Fruit fly (Drosophila melanogaster) whole organism, embryonic: ENCODE data around the gene osk.

Source experiments
- Abd-B ChIP-seq: fragments of 200-800 bp; sonication (Bioruptor generic); optimal IDR thresholded peaks from 2 replicates; lab custom pipeline; 2018; ENCODE audit warnings: missing biosample characterization, mild to moderate bottlenecking, missing genetic modification characterization, moderate library complexity
- Asciz ChIP-seq: fragments of 200-800 bp; sonication (Bioruptor generic); optimal IDR thresholded peaks from 2 replicates; lab custom pipeline; 2017; ENCODE audit warnings: missing biosample characterization, mild to moderate bottlenecking, missing genetic modification characterization, missing genetic modification reagents
- B-H2 ChIP-seq: fragments of 200-800 bp; sonication (Bioruptor generic); optimal IDR thresholded peaks from 2 replicates; lab custom pipeline; 2018; ENCODE audit warnings: missing biosample characterization, mild to moderate bottlenecking, missing genetic modification characterization
- CG12391 ChIP-seq: fragments of 200-800 bp; sonication (Bioruptor generic); optimal IDR thresholded peaks from 3 replicates; lab custom pipeline; 2018; ENCODE audit warnings: missing biosample characterization, mild to moderate bottlenecking, missing genetic modification characterization, moderate library complexity
- CG13424 ChIP-seq: fragments of 200-800 bp; sonication (Bioruptor generic); optimal IDR thresholded peaks from 2 replicates; lab custom pipeline; 2019; ENCODE audit warnings: missing biosample characterization, mild to moderate bottlenecking, missing genetic modification characterization, moderate library complexity
- CG13894 ChIP-seq: fragments of 200-800 bp; sonication (Bioruptor generic); optimal IDR thresholded peaks from 3 replicates; lab custom pipeline; 2018; ENCODE audit warnings: missing biosample characterization, mild to moderate bottlenecking, missing genetic modification characterization, moderate library complexity
- CG14441 ChIP-seq: fragments of 200-800 bp; sonication (Bioruptor generic); IDR thresholded peaks from 2 replicates; pipeline ENCODE4 v1.3.6; 2022; ENCODE audit warnings: missing biosample characterization, missing genetic modification characterization
- CG15601 ChIP-seq: fragments of 200-800 bp; sonication (Bioruptor generic); optimal IDR thresholded peaks from 3 replicates; lab custom pipeline; 2019; ENCODE audit warnings: missing biosample characterization, mild to moderate bottlenecking, missing genetic modification characterization, moderate library complexity
- CG15696 ChIP-seq: fragments of 200-800 bp; sonication (Bioruptor generic); optimal IDR thresholded peaks from 2 replicates; lab custom pipeline; 2019; ENCODE audit warnings: missing biosample characterization, mild to moderate bottlenecking, missing genetic modification characterization, moderate library complexity
- CG1647 ChIP-seq: fragments of 200-800 bp; sonication (Bioruptor generic); optimal IDR thresholded peaks from 3 replicates; lab custom pipeline; 2016; ENCODE audit warnings: missing biosample characterization, missing genetic modification characterization
- CG16863 ChIP-seq: fragments of 200-800 bp; sonication (Bioruptor generic); optimal IDR thresholded peaks from 3 replicates; lab custom pipeline; 2016; ENCODE audit warnings: missing biosample characterization, missing genetic modification characterization
- CG17359 ChIP-seq: fragments of 200-800 bp; sonication (Bioruptor generic); optimal IDR thresholded peaks from 3 replicates; lab custom pipeline; 2018; ENCODE audit warnings: missing biosample characterization, mild to moderate bottlenecking, missing genetic modification characterization, moderate library complexity
- CG18599 ChIP-seq: fragments of 200-800 bp; sonication (Bioruptor generic); optimal IDR thresholded peaks from 3 replicates; lab custom pipeline; 2017; ENCODE audit warnings: missing biosample characterization, missing genetic modification characterization, mild to moderate bottlenecking, moderate library complexity, missing genetic modification reagents
- CG2199 ChIP-seq: fragments of 200-800 bp; sonication (Bioruptor generic); IDR thresholded peaks from 3 replicates; pipeline ENCODE4 v1.3.6; 2022; ENCODE audit warnings: missing biosample characterization, missing genetic modification characterization
- CG2202 ChIP-seq: fragments of 200-800 bp; sonication (Bioruptor generic); optimal IDR thresholded peaks from 2 replicates; lab custom pipeline; 2018; ENCODE audit warnings: missing biosample characterization, mild to moderate bottlenecking, missing genetic modification characterization
- CG2678 ChIP-seq: fragments of 200-800 bp; sonication (Bioruptor generic); optimal IDR thresholded peaks from 3 replicates; lab custom pipeline; 2019; ENCODE audit warnings: missing biosample characterization, mild to moderate bottlenecking, missing genetic modification characterization, moderate library complexity
- CG31441 ChIP-seq: fragments of 200-800 bp; sonication (Bioruptor generic); IDR thresholded peaks from 2 replicates; pipeline ENCODE4 v1.3.6; 2022; ENCODE audit warnings: missing biosample characterization, missing genetic modification characterization
- CG33213 ChIP-seq: fragments of 200-800 bp; sonication (Bioruptor generic); optimal IDR thresholded peaks from 3 replicates; lab custom pipeline; 2016; ENCODE audit warnings: missing biosample characterization, missing genetic modification characterization
- CG3407 ChIP-seq: fragments of 200-800 bp; sonication (Bioruptor generic); optimal IDR thresholded peaks from 2 replicates; lab custom pipeline; 2018; ENCODE audit warnings: missing biosample characterization, mild to moderate bottlenecking, missing genetic modification characterization
- CG4820 ChIP-seq: fragments of 200-800 bp; sonication (Bioruptor generic); optimal IDR thresholded peaks from 3 replicates; lab custom pipeline; 2016; ENCODE audit warnings: missing biosample characterization, missing genetic modification characterization
- CG6813 ChIP-seq: fragments of 200-800 bp; sonication (Bioruptor generic); optimal IDR thresholded peaks from 2 replicates; lab custom pipeline; 2017; ENCODE audit warnings: missing biosample characterization, missing genetic modification characterization, mild to moderate bottlenecking, moderate library complexity, missing genetic modification reagents
- Chrac-16 ChIP-seq: fragments of 200-800 bp; sonication (Bioruptor generic); optimal IDR thresholded peaks from 3 replicates; lab custom pipeline; 2016; ENCODE audit warnings: missing biosample characterization, missing genetic modification characterization
- Doc2 ChIP-seq: fragments of 200-800 bp; sonication (Bioruptor generic); IDR thresholded peaks from 2 replicates; pipeline ENCODE4 v1.3.6; 2022; ENCODE audit warnings: missing biosample characterization, missing genetic modification characterization
- E2f1 ChIP-seq: fragments of 200-800 bp; sonication (Bioruptor generic); IDR thresholded peaks from 2 replicates; pipeline ENCODE4 v1.3.6; 2022; ENCODE audit warnings: missing biosample characterization, missing genetic modification characterization
- Eip74EF ChIP-seq, 2 experiments: fragments of 200-800 bp in 1 of 2; fragments of >200 bp in 1 of 2; sonication (Bioruptor generic) in 1 of 2; optimal IDR thresholded peaks; 2 replicates each; lab custom pipeline; 2017 to 2019; ENCODE audit warnings: missing biosample characterization in 2 of 2, missing genetic modification characterization in 2 of 2, mild to moderate bottlenecking in 1 of 2, moderate library complexity in 1 of 2
- Ets65A ChIP-seq: fragments of 200-800 bp; sonication (Bioruptor generic); peaks from one replicate; lab custom pipeline; 2016; ENCODE audit warnings: missing biosample characterization, missing genetic modification characterization
- Kr ChIP-seq: fragments of 200-800 bp; sonication (Bioruptor generic); optimal IDR thresholded peaks from 2 replicates; lab custom pipeline; 2017; ENCODE audit warnings: missing biosample characterization, mild to moderate bottlenecking, missing genetic modification characterization
- Lpt ChIP-seq: fragments of >200 bp; optimal IDR thresholded peaks from 2 replicates; lab custom pipeline; 2018; ENCODE audit warnings: missing biosample characterization, missing genetic modification characterization
- Med ChIP-seq: fragments of 200-800 bp; sonication (Bioruptor generic); peaks from one replicate; lab custom pipeline; 2016; ENCODE audit warnings: missing biosample characterization, missing genetic modification characterization, mild to moderate bottlenecking, inconsistent platforms, moderate library complexity
- Stat92E ChIP-seq, 3 experiments: fragments of >200 bp in 2 of 3; fragments of 200-800 bp in 1 of 3; sonication (Bioruptor generic) in 1 of 3; optimal IDR thresholded peaks; 2 replicates each; lab custom pipeline; 2017 to 2019; ENCODE audit warnings: missing biosample characterization in 3 of 3, missing genetic modification characterization in 3 of 3, mild to moderate bottlenecking in 1 of 3, moderate library complexity in 1 of 3
- ash1 ChIP-seq: fragments of 200-800 bp; sonication (Bioruptor generic); optimal IDR thresholded peaks from 2 replicates; lab custom pipeline; 2018; ENCODE audit warnings: missing biosample characterization, mild to moderate bottlenecking, missing genetic modification characterization
- bigmax ChIP-seq: fragments of 200-800 bp; sonication (Bioruptor generic); optimal IDR thresholded peaks from 2 replicates; lab custom pipeline; 2018; ENCODE audit warnings: missing biosample characterization, mild to moderate bottlenecking, missing genetic modification characterization
- bowl ChIP-seq: fragments of 200-800 bp; sonication (Bioruptor generic); IDR thresholded peaks from 2 replicates; pipeline ENCODE4 v1.3.6; 2022; ENCODE audit warnings: missing biosample characterization, missing genetic modification characterization
- btn ChIP-seq: fragments of 200-800 bp; sonication (Bioruptor generic); optimal IDR thresholded peaks from 2 replicates; lab custom pipeline; 2016; ENCODE audit warnings: missing biosample characterization, missing genetic modification characterization
- chif ChIP-seq, 2 experiments: fragments of 200-800 bp; sonication (Bioruptor generic); optimal IDR thresholded peaks; 3 replicates each; lab custom pipeline; 2016; ENCODE audit warnings: missing biosample characterization in 2 of 2, missing genetic modification characterization in 2 of 2
- ci ChIP-seq: fragments of 200-800 bp; sonication (Bioruptor generic); IDR thresholded peaks from 3 replicates; pipeline ENCODE4 v1.3.6; 2022; ENCODE audit warnings: missing biosample characterization, missing genetic modification characterization
- croc ChIP-seq: fragments of 200-800 bp; sonication (Bioruptor generic); conservative IDR thresholded peaks from 3 replicates; pipeline ENCODE4 v1.3.6; 2022; ENCODE audit warnings: missing biosample characterization, missing genetic modification characterization
- fd64A ChIP-seq: fragments of 200-800 bp; sonication (Bioruptor generic); optimal IDR thresholded peaks from 3 replicates; lab custom pipeline; 2018; ENCODE audit warnings: missing biosample characterization, mild to moderate bottlenecking, missing genetic modification characterization
- grau ChIP-seq: fragments of 200-800 bp; optimal IDR thresholded peaks from 3 replicates; lab custom pipeline; 2019; ENCODE audit warnings: missing biosample characterization, mild to moderate bottlenecking, missing genetic modification characterization, moderate library complexity
- ind ChIP-seq: fragments of 200-800 bp; sonication (Bioruptor generic); optimal IDR thresholded peaks from 3 replicates; lab custom pipeline; 2016; ENCODE audit warnings: missing biosample characterization, missing genetic modification characterization
- lola ChIP-seq, 3 experiments: fragments of >200 bp in 2 of 3; fragments of 200-800 bp in 1 of 3; sonication (Bioruptor generic) in 1 of 3; optimal IDR thresholded peaks; 2 replicates each; lab custom pipeline; 2017 to 2019; ENCODE audit warnings: missing biosample characterization in 3 of 3, missing genetic modification characterization in 3 of 3, mild to moderate bottlenecking in 1 of 3, moderate library complexity in 1 of 3
- oc ChIP-seq: fragments of 200-800 bp; sonication (Bioruptor generic); optimal IDR thresholded peaks from 2 replicates; lab custom pipeline; 2018; ENCODE audit warnings: missing biosample characterization, mild to moderate bottlenecking, missing genetic modification characterization, moderate library complexity
- pho ChIP-seq: fragments of 200-800 bp; sonication (Bioruptor generic); optimal IDR thresholded peaks from 2 replicates; lab custom pipeline; 2016; ENCODE audit warnings: missing biosample characterization, missing genetic modification characterization
- row ChIP-seq: fragments of 200-800 bp; sonication (Bioruptor generic); IDR thresholded peaks from 3 replicates; pipeline ENCODE4 v1.3.6; 2022; ENCODE audit warnings: missing biosample characterization, missing genetic modification characterization
- stc ChIP-seq: fragments of 200-800 bp; sonication (Bioruptor generic); IDR thresholded peaks from 2 replicates; pipeline ENCODE4 v1.3.6; 2022; ENCODE audit warnings: missing biosample characterization, missing genetic modification characterization
- unpg ChIP-seq: fragments of 200-800 bp; sonication (Bioruptor generic); optimal IDR thresholded peaks from 3 replicates; lab custom pipeline; 2018; ENCODE audit warnings: missing biosample characterization, mild to moderate bottlenecking, missing genetic modification characterization, moderate library complexity
- usp ChIP-seq: fragments of >200 bp; optimal IDR thresholded peaks from 2 replicates; lab custom pipeline; 2017; ENCODE audit warnings: missing biosample characterization, missing genetic modification characterization
- zen ChIP-seq: fragments of 200-800 bp; sonication (Bioruptor generic); optimal IDR thresholded peaks from 3 replicates; lab custom pipeline; 2018; ENCODE audit warnings: missing biosample characterization, mild to moderate bottlenecking, missing genetic modification characterization, moderate library complexity
- zf30C ChIP-seq: fragments of 200-800 bp; sonication (Bioruptor generic); optimal IDR thresholded peaks from 3 replicates; lab custom pipeline; 2018; ENCODE audit warnings: missing biosample characterization, mild to moderate bottlenecking, missing genetic modification characterization

The osk gene

DNA sequence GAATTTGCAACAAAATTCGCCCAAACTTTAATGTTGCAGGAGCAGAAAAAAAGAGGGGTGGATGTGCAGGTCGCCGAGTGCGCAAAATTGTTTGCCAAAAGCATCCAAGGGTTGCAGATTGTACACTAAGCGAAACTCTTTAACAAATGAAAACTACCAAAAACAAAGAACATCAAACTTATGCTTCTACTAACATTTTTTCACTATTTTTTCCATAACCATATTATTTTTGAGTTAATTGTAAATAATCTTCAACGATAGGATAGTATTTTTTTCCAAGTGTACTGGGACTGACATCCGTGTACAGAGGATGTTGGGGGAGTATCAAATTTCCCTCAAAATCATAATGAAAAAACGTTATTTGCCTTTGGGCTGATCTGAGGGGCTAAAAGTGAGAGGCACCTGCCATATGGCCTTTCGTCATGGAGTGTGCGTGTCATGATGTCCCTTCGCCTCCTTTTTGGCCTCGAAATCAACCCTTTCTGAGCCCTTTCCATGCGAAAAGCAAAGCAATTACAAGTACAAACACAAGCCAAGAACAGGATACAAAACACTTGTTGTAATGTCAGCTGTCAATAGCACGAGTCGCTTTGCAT is 48.1 kb upstream of the osk start (continued):
- TF ChIP-seq E2f1 (GFP tag; lab: Robert Waterston, UW) (peak; percentile 41; the same call in 1 of the 2 replicates), CG14441 (GFP tag; lab: Robert Waterston, UW) (0 out of 2 replicates have a peak, but pooled peaks have one; percentile 32), lola (GFP tag; optimal IDR thresholded peaks at IDR 0.05; lab: Kevin White, UChicago) (peak in 1 of 3 experiments; percentile 71), Ets65A (peak; percentile 7), CG13894 (tag; lab: Kevin White, UChicago) (no peak), bowl (GFP tag; lab: Robert Waterston, UW) (no peak), CG4820 (GFP tag; lab: Kevin White, UChicago) (peak; percentile 42), row (peak; percentile 57), croc (GFP tag; lab: Robert Waterston, UW) (0 out of 3 replicates have a peak, but pooled peaks have one; percentile 19), Abd-B (GFP tag; lab: Kevin White, UChicago) (peak; percentile 9), B-H2 (GFP tag; lab: Kevin White, UChicago) (no peak), CG16863 (peak; percentile 44), usp (no peak), CG3407 (peak; percentile 30), Lpt (GFP tag; lab: Kevin White, UChicago) (no peak), zen (tag; lab: Kevin White, UChicago) (peak; percentile 56), CG17359 (tag; lab: Kevin White, UChicago) (peak; percentile 35), fd64A (GFP tag; lab: Kevin White, UChicago) (no peak), unpg (GFP tag; lab: Kevin White, UChicago) (peak; percentile 43), oc (tag; lab: Kevin White, UChicago) (peak; percentile 30), grau (tag; lab: Kevin White, UChicago) (peak; percentile 30), CG6813 (GFP tag; lab: Kevin White, UChicago) (peak; percentile 24), Doc2 (GFP tag; lab: Robert Waterston, UW) (no peak), bigmax (GFP tag; lab: Kevin White, UChicago) (no peak), stc (GFP tag; lab: Robert Waterston, UW) (peak; percentile 18; the same call in 1 of the 2 replicates), CG2199 (no peak), CG2678 (peak; percentile 62), Stat92E (GFP tag; optimal IDR thresholded peaks at IDR 0.05; lab: Kevin White, UChicago) (no peak), ci (GFP tag; lab: Robert Waterston, UW) (0 out of 3 replicates have a peak, but pooled peaks have one; percentile 23), CG2202 (tag; lab: Kevin White, UChicago) (peak; percentile 29), pho (no peak), CG33213 (GFP tag; lab: Kevin White, UChicago) (no peak), CG18599 (GFP tag; lab: Kevin White, UChicago) (peak; percentile 29), Kr (peak; percentile 22), Eip74EF (GFP tag; optimal IDR thresholded peaks at IDR 0.05; lab: Kevin White, UChicago) (peak in 1 of 2 experiments; percentile 1), chif (GFP tag; optimal IDR thresholded peaks at IDR 0.05; lab: Kevin White, UChicago) (peak; percentile 16 to 39), Chrac-16 (GFP tag; lab: Kevin White, UChicago) (peak; percentile 12), Med (GFP tag; lab: Kevin White, UChicago) (peak; percentile 78), CG12391 (tag; lab: Kevin White, UChicago) (peak; percentile 37), ind (GFP tag; lab: Kevin White, UChicago) (peak; percentile 14), CG15601 (tag; lab: Kevin White, UChicago) (peak; percentile 22), btn (GFP tag; lab: Kevin White, UChicago) (peak; percentile 24), zf30C (GFP tag; lab: Kevin White, UChicago) (peak; percentile 21), CG31441 (GFP tag; lab: Robert Waterston, UW) (peak; percentile 59), CG13424 (peak; percentile 34), CG15696 (peak; percentile 56), CG1647 (GFP tag; lab: Kevin White, UChicago) (no peak), ash1 (no peak), Asciz (GFP tag; lab: Kevin White, UChicago) (peak; percentile 40)
